Worm (Caenorhabditis elegans): ENCODE data around the gene F59E12.9.

F59E12.9 gene

DNA sequence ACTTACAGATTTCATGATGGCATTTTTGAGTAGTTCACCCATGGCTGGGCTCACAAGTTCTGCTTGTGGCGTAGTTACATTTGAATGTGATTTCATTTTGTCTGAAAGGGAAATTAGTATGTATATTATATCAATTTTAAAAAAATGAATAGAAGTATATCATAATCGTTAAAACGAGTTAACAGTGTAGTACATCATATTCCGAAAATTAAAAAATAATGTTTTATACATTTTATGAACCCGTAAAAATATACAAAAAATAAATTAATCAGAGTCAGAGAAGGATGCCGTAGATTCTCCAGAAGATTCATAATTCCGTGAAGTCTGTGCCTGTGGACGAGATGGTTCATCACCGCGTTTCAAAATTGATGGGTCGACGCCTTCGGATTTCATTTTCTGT lies at the start of gene F59E12.9:
Gene F59E12.9, minus strand, starts transcription at position 101 of the 400 bp plus-strand sequence.
- TF ChIP-seq T26A8.4 (GFP tag; IDR thresholded peaks at IDR 0.05) (no peak), Y75B8A.6 (GFP tag; IDR thresholded peaks at IDR 0.05) (no peak), lim-7 (GFP tag; IDR thresholded peaks at IDR 0.05) (no peak), dmd-9 (GFP tag; IDR thresholded peaks at IDR 0.05) (no peak), zip-11 (GFP tag; IDR thresholded peaks at IDR 0.05) (no peak), attf-4 (tag; optimal IDR thresholded peaks at IDR 0.05) (no peak)

DNA sequence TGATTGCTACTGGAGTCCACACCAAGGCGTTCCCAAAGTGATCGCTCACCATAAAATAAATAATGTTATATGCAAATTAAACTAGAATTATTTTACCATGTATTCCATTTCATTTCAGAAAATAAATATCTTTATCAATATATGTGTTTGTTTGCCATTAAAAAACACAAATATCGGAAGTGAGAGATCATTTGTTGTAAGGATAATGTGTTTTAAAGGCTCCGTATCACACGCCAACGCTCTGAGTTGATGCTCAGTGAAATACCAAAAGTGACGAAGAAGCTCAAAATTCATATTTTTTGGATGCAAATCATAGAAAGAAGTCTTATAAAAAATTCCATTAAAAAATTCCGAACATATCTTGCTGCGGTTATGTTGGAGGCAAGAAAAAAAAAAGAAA lies 49.4 kb upstream of the F59E12.9 start:
- TF ChIP-seq zfp-2 (tag; optimal IDR thresholded peaks at IDR 0.05), result no peak
- peak in 1 of 2 experiments; percentile 91 for TF ChIP-seq unc-62 (GFP tag; optimal IDR thresholded peaks at IDR 0.05 in 1 of 2)
- no peak for TF ChIP-seq unc-62 (tag; optimal IDR thresholded peaks at IDR 0.05)
- no peak for TF ChIP-seq dve-1 (tag; optimal IDR thresholded peaks at IDR 0.05; ENCODE audit: insufficient read depth)

DNA sequence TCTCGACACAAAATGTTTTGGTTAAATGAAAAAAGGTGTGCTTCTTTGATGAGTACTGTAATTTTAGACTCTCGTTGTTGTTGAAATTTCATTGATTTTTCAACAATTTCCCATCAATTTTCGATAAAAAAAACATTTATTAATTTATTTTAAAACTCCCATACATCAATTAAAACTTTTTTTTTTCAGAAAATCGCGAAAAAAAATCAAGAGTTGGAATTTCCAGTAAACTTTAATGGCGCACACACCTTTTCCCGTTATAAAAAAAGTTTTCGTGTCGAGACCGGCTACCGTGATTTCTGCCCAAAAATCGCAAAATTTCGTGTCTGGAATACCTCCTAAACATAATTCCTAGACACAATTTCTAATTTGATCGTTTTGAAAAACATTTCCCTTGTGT lies 48.0 kb upstream of the F59E12.9 start, which contains the start of gene C25H3.14:
Gene C25H3.14, plus strand, starts transcription at position 301 of the 400 bp plus-strand sequence.
- TF ChIP-seq rbr-2 (tag; optimal IDR thresholded peaks at IDR 0.05) (no peak), arid-1 (GFP tag; conservative IDR thresholded peaks at IDR 0.05) (no peak), lin-1 (GFP tag; IDR thresholded peaks at IDR 0.05) (no peak), Y5F2A.4 (GFP tag; optimal IDR thresholded peaks at IDR 0.05) (no peak), nhr-11 (tag; optimal IDR thresholded peaks at IDR 0.05) (no peak), madf-5 (GFP tag; IDR thresholded peaks at IDR 0.05) (no peak)

DNA sequence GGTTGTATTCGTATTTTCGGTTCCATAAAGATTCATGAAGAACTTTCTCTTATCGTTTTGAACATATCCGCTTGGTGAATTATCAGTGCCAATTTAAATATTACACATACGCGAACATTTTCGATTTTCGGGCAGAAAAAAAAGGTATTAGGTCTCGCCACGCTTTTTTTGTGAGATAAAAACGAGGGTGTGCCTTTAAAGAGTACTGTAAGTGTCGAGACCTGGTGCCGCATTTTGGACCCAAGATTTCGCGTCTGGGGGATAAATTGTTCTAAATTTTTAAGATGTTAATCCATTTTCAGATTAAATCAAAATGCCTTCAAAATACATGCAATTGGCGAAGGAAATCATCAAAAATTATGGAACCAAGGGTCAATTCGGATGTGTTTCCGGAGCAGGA lies 47.1 kb upstream of the F59E12.9 start, which contains the start of gene C25H3.3:
Gene C25H3.3, plus strand, starts transcription at position 301 of the 400 bp plus-strand sequence.
- TF ChIP-seq ceh-82 (tag; optimal IDR thresholded peaks at IDR 0.05) (no peak), aha-1 (tag) (peak; percentile 77)

DNA sequence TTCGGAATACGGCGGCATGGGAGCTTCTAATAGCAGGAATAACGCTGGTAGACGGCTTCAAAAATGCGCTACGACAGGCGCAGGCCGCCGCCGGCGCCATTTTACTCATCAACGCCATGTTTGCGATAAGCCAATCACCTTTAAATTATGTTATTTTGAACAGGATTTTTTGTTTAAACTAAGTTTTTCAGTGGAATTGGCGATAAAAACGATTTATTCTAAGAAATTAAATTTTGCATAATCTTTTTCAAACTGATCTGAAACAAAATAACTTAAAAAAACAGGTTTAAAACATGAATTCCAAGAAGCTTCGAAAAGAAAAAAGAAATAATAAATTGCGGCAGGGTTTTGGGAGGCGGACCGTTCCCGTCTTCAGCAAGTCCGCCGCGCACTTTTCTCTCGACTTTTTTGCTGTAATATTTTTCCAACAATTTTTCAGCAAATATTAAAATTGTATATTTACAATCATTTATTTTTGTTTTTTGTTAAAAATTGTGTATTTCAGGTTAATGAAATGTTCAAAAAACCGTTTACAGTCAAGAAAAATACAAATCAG lies 44.5 kb upstream of the F59E12.9 start, which contains the start of the genes ndub-5 and eif-2D:
Gene ndub-5, minus strand, starts transcription at position 138 of the 556 bp plus-strand sequence.
Gene eif-2D, plus strand, starts transcription at position 506 of the 556 bp plus-strand sequence.
- TF ChIP-seq nhr-48 (tag; optimal IDR thresholded peaks at IDR 0.05) (no peak), aha-1 (tag) (peak; percentile 75), zip-2 (tag; optimal IDR thresholded peaks at IDR 0.05) (no peak), unc-62 (GFP tag; optimal IDR thresholded peaks at IDR 0.05 in 1 of 2) (peak in 1 of 2 experiments; percentile 15), unc-62 (tag; optimal IDR thresholded peaks at IDR 0.05) (no peak), ceh-82 (tag; optimal IDR thresholded peaks at IDR 0.05) (no peak), lsy-2 (tag; optimal IDR thresholded peaks at IDR 0.05) (peak in 1 of 2 experiments; percentile 37), mep-1 (tag; optimal IDR thresholded peaks at IDR 0.05) (peak; percentile 5), mes-2 (tag; optimal IDR thresholded peaks at IDR 0.05; ENCODE audit: poor library complexity, severe bottlenecking) (peak; percentile 50)

DNA sequence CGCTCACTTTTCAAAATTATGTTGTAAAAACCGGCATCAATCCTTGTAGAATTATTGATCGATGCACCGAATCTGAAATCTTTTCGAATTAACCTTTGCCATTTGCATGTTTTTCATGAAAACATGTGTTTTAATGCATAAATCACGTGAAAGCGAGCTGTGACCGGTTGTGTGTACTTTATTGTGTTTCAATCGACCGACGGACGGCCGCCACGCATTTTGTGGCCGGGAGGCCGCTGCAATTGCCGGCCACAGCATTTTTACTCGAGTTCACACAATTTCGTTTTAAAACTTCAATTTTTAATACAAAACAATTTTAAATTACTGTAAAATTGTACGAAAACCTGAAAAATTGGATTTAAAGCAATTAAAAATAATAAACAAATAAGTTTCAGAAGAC lies 42.1 kb upstream of the F59E12.9 start, which contains the start of gene C25H3.11:
Gene C25H3.11, minus strand, starts transcription at position 82 of the 400 bp plus-strand sequence.
- TF ChIP-seq daf-16 (GFP tag; optimal IDR thresholded peaks at IDR 0.05), result no peak
- TF ChIP-seq daf-16 (tag; optimal IDR thresholded peaks at IDR 0.05), result peak; percentile 66
- no peak for TF ChIP-seq lsy-2 (tag; optimal IDR thresholded peaks at IDR 0.05)
- no peak for TF ChIP-seq nhr-237 (tag; optimal IDR thresholded peaks at IDR 0.05)
- TF ChIP-seq mes-2 (tag; optimal IDR thresholded peaks at IDR 0.05; ENCODE audit: poor library complexity, severe bottlenecking), result peak; percentile 64
- TF ChIP-seq spr-1 (tag; optimal IDR thresholded peaks at IDR 0.05), result peak; percentile 28
- TF ChIP-seq set-16 (GFP tag; IDR thresholded peaks at IDR 0.05), result no peak
- peak; percentile 49 for TF ChIP-seq dve-1 (tag; optimal IDR thresholded peaks at IDR 0.05; ENCODE audit: insufficient read depth)
- peak; percentile 49; the same call in 1 of the 2 replicates for TF ChIP-seq dmd-6 (GFP tag; IDR thresholded peaks at IDR 0.05)
- peak in 1 of 2 experiments; percentile 76 for TF ChIP-seq unc-62 (GFP tag; optimal IDR thresholded peaks at IDR 0.05 in 1 of 2)
- TF ChIP-seq unc-62 (tag; optimal IDR thresholded peaks at IDR 0.05), result no peak
- no peak for TF ChIP-seq jun-1 (tag; optimal IDR thresholded peaks at IDR 0.05)
- no peak for TF ChIP-seq snpc-4 (tag; optimal IDR thresholded peaks at IDR 0.05)
- peak; percentile 54 for TF ChIP-seq mxl-3 (GFP tag; optimal IDR thresholded peaks at IDR 0.05)
- TF ChIP-seq mep-1 (tag; optimal IDR thresholded peaks at IDR 0.05), result peak; percentile 47
- no peak for TF ChIP-seq unc-130 (GFP tag; optimal IDR thresholded peaks at IDR 0.05)
- TF ChIP-seq ZK337.2 (GFP tag; IDR thresholded peaks at IDR 0.05), result no peak
- peak; percentile 53 for TF ChIP-seq ama-1 (optimal IDR thresholded peaks at IDR 0.05)
- TF ChIP-seq vab-7 (GFP tag; IDR thresholded peaks at IDR 0.05), result peak; percentile 20; the same call in 1 of the 2 replicates
- TF ChIP-seq aha-1 (tag), result no peak
- TF ChIP-seq mdl-1 (tag; optimal IDR thresholded peaks at IDR 0.05), result no peak
- TF ChIP-seq daf-8 (GFP tag; IDR thresholded peaks at IDR 0.05), result no peak
- TF ChIP-seq skn-1 (tag; optimal IDR thresholded peaks at IDR 0.05), result no peak
- peak; percentile 49 for TF ChIP-seq nhr-28 (tag; optimal IDR thresholded peaks at IDR 0.05)
- TF ChIP-seq fkh-10 (GFP tag; optimal IDR thresholded peaks at IDR 0.05), result no peak

Measured in whole organism, L4 larva.